Fruit fly (Drosophila melanogaster) whole organism, prepupa: Measurements from ENCODE around the gene DCTN6-p27.

Experiments
- Blimp-1 ChIP-seq: fragments of 200-800 bp; sonication (Bioruptor generic); optimal IDR thresholded peaks from 3 replicates; lab custom pipeline; 2017; ENCODE audit warnings: missing biosample characterization, missing genetic modification characterization, mild to moderate bottlenecking, moderate library complexity, missing genetic modification reagents
- CG10631 ChIP-seq: fragments of 200-800 bp; sonication (Bioruptor generic); optimal IDR thresholded peaks from 2 replicates; lab custom pipeline; 2016; ENCODE audit warnings: missing biosample characterization, missing genetic modification characterization
- CG10669 ChIP-seq: fragments of 200-800 bp; sonication (Bioruptor generic); optimal IDR thresholded peaks from 3 replicates; lab custom pipeline; 2018; ENCODE audit warnings: missing biosample characterization, mild to moderate bottlenecking, missing genetic modification characterization, moderate library complexity
- CG11294 ChIP-seq: fragments of 200-800 bp; sonication (Bioruptor generic); IDR thresholded peaks from 2 replicates; pipeline ENCODE4 v1.3.6; 2022; ENCODE audit warnings: missing biosample characterization, missing genetic modification characterization
- CG11902 ChIP-seq: fragments of 200-800 bp; sonication (Bioruptor generic); optimal IDR thresholded peaks from 3 replicates; lab custom pipeline; 2016; ENCODE audit warnings: missing biosample characterization, missing genetic modification characterization
- CG15336 ChIP-seq: fragments of 200-800 bp; sonication (Bioruptor generic); IDR thresholded peaks from 2 replicates; pipeline ENCODE4 v1.3.6; 2022; ENCODE audit warnings: missing biosample characterization, missing genetic modification characterization
- CG1621 ChIP-seq: fragments of 200-800 bp; sonication (Bioruptor generic); optimal IDR thresholded peaks from 3 replicates; lab custom pipeline; 2018; ENCODE audit warnings: missing biosample characterization, mild to moderate bottlenecking, missing genetic modification characterization
- CG16779 ChIP-seq: fragments of 200-800 bp; sonication (Bioruptor generic); optimal IDR thresholded peaks from 3 replicates; lab custom pipeline; 2017; ENCODE audit warnings: missing biosample characterization, mild to moderate bottlenecking, missing genetic modification characterization
- CG31627 ChIP-seq: fragments of 200-800 bp; sonication (Bioruptor generic); optimal IDR thresholded peaks from 3 replicates; lab custom pipeline; 2016; ENCODE audit warnings: missing biosample characterization, missing genetic modification characterization
- CG32006 ChIP-seq: fragments of 200-800 bp; sonication (Bioruptor generic); optimal IDR thresholded peaks from 3 replicates; lab custom pipeline; 2017; ENCODE audit warnings: missing biosample characterization, mild to moderate bottlenecking, missing genetic modification characterization
- CG4318 ChIP-seq: fragments of 200-800 bp; sonication (Bioruptor generic); optimal IDR thresholded peaks from 3 replicates; lab custom pipeline; 2017; ENCODE audit warnings: missing biosample characterization, mild to moderate bottlenecking, missing genetic modification characterization
- CG6163 ChIP-seq: fragments of 200-800 bp; sonication (Bioruptor generic); IDR thresholded peaks from 3 replicates; pipeline ENCODE4 v1.3.6; 2022; ENCODE audit warnings: missing biosample characterization, missing genetic modification characterization
- CG6276 ChIP-seq: fragments of 200-800 bp; sonication (Bioruptor generic); optimal IDR thresholded peaks from 2 replicates; lab custom pipeline; 2017; ENCODE audit warnings: missing biosample characterization, mild to moderate bottlenecking, missing genetic modification characterization
- CG6792 ChIP-seq: fragments of 200-800 bp; sonication (Bioruptor generic); optimal IDR thresholded peaks from 3 replicates; lab custom pipeline; 2016; ENCODE audit warnings: missing biosample characterization, missing genetic modification characterization
- CG6808 ChIP-seq: fragments of 200-800 bp; sonication (Bioruptor generic); optimal IDR thresholded peaks from 3 replicates; lab custom pipeline; 2017; ENCODE audit warnings: missing biosample characterization, missing genetic modification characterization, mild to moderate bottlenecking, moderate library complexity, missing genetic modification reagents
- CG7368 ChIP-seq: fragments of 200-800 bp; sonication (Bioruptor generic); optimal IDR thresholded peaks from 3 replicates; lab custom pipeline; 2016; ENCODE audit warnings: missing biosample characterization, missing genetic modification characterization
- CG8119 ChIP-seq: fragments of 200-800 bp; sonication (Bioruptor generic); IDR thresholded peaks from 3 replicates; pipeline ENCODE4 v1.3.6; 2022; ENCODE audit warnings: missing biosample characterization, missing genetic modification characterization
- CG9139 ChIP-seq: fragments of 200-800 bp; sonication (Bioruptor generic); optimal IDR thresholded peaks from 3 replicates; lab custom pipeline; 2017; ENCODE audit warnings: missing biosample characterization, mild to moderate bottlenecking, missing genetic modification characterization
- Eip78C ChIP-seq: fragments of 200-800 bp; sonication (Bioruptor generic); peaks from one replicate; lab custom pipeline; 2016; ENCODE audit warnings: missing biosample characterization, missing genetic modification characterization
- Eip93F ChIP-seq: fragments of 200-800 bp; sonication (Bioruptor generic); optimal IDR thresholded peaks from 2 replicates; lab custom pipeline; 2016; ENCODE audit warnings: missing biosample characterization, mild to moderate bottlenecking, missing genetic modification characterization
- Ets96B ChIP-seq: fragments of 200-800 bp; optimal IDR thresholded peaks from 2 replicates; lab custom pipeline; 2019; ENCODE audit warnings: missing biosample characterization, mild to moderate bottlenecking, missing genetic modification characterization, moderate library complexity
- Gug ChIP-seq: fragments of 200-800 bp; sonication (Bioruptor generic); IDR thresholded peaks from 2 replicates; pipeline ENCODE4 v1.3.6; 2022; ENCODE audit warnings: missing biosample characterization, missing genetic modification characterization
- Hr38 ChIP-seq: sonication (Bioruptor generic); optimal IDR thresholded peaks from 2 replicates; lab custom pipeline; 2016; ENCODE audit warnings: missing biosample characterization, missing genetic modification characterization
- Hr39 ChIP-seq: fragments of 200-800 bp; sonication (Bioruptor generic); optimal IDR thresholded peaks from 2 replicates; lab custom pipeline; 2016; ENCODE audit warnings: missing biosample characterization, missing genetic modification characterization
- Hr4 ChIP-seq: fragments of 200-800 bp; sonication (Bioruptor generic); optimal IDR thresholded peaks from 3 replicates; lab custom pipeline; 2016; ENCODE audit warnings: missing biosample characterization, missing genetic modification characterization
- Sox102F ChIP-seq: fragments of 200-800 bp; sonication (Bioruptor generic); optimal IDR thresholded peaks from 2 replicates; lab custom pipeline; 2016; ENCODE audit warnings: missing biosample characterization, mild to moderate bottlenecking, missing genetic modification characterization
- Sox14 ChIP-seq: fragments of 200-800 bp; sonication (Bioruptor generic); optimal IDR thresholded peaks from 3 replicates; lab custom pipeline; 2016; ENCODE audit warnings: missing biosample characterization, missing genetic modification characterization
- Sox15 ChIP-seq: fragments of 200-800 bp; sonication (Bioruptor generic); optimal IDR thresholded peaks from 3 replicates; lab custom pipeline; 2016; ENCODE audit warnings: missing biosample characterization, missing genetic modification characterization
- achi ChIP-seq: fragments of 200-800 bp; sonication (Bioruptor generic); optimal IDR thresholded peaks from 3 replicates; lab custom pipeline; 2016; ENCODE audit warnings: missing biosample characterization, missing genetic modification characterization
- acj6 ChIP-seq: fragments of 200-800 bp; sonication (Bioruptor generic); optimal IDR thresholded peaks from 3 replicates; lab custom pipeline; 2016; ENCODE audit warnings: missing biosample characterization, missing genetic modification characterization
- cyc ChIP-seq: fragments of 200-800 bp; sonication (Bioruptor generic); optimal IDR thresholded peaks from 3 replicates; lab custom pipeline; 2016; ENCODE audit warnings: missing biosample characterization, missing genetic modification characterization
- dac ChIP-seq: fragments of 200-800 bp; sonication (Bioruptor generic); optimal IDR thresholded peaks from 2 replicates; lab custom pipeline; 2017; ENCODE audit warnings: missing biosample characterization, mild to moderate bottlenecking, missing genetic modification characterization
- dsx ChIP-seq: fragments of 200-800 bp; optimal IDR thresholded peaks from 3 replicates; lab custom pipeline; 2019; ENCODE audit warnings: missing biosample characterization, mild to moderate bottlenecking, missing genetic modification characterization, moderate library complexity; ENCODE audit not compliant: poor library complexity, severe bottlenecking
- esn ChIP-seq: fragments of 200-800 bp; sonication (Bioruptor generic); optimal IDR thresholded peaks from 2 replicates; lab custom pipeline; 2016; ENCODE audit warnings: missing biosample characterization, mild to moderate bottlenecking, missing genetic modification characterization, moderate library complexity
- fd59A ChIP-seq: fragments of 200-800 bp; sonication (Bioruptor generic); optimal IDR thresholded peaks from 2 replicates; lab custom pipeline; 2017; ENCODE audit warnings: missing biosample characterization, mild to moderate bottlenecking, missing genetic modification characterization, missing genetic modification reagents
- fd85E ChIP-seq: fragments of 200-800 bp; sonication (Bioruptor generic); optimal IDR thresholded peaks from 3 replicates; lab custom pipeline; 2016; ENCODE audit warnings: missing biosample characterization, missing genetic modification characterization
- fkh ChIP-seq: fragments of 200-800 bp; sonication (Bioruptor generic); optimal IDR thresholded peaks from 3 replicates; lab custom pipeline; 2017; ENCODE audit warnings: missing biosample characterization, mild to moderate bottlenecking, missing genetic modification characterization, moderate library complexity
- lz ChIP-seq: fragments of 200-800 bp; sonication (Bioruptor generic); optimal IDR thresholded peaks from 3 replicates; lab custom pipeline; 2016; ENCODE audit warnings: missing biosample characterization, missing genetic modification characterization
- net ChIP-seq: fragments of 200-800 bp; sonication (Bioruptor generic); optimal IDR thresholded peaks from 3 replicates; lab custom pipeline; 2016; ENCODE audit warnings: missing biosample characterization, missing genetic modification characterization
- pdm3 ChIP-seq: fragments of 200-800 bp; sonication (Bioruptor generic); optimal IDR thresholded peaks from 3 replicates; lab custom pipeline; 2016; ENCODE audit warnings: missing biosample characterization, missing genetic modification characterization
- salr ChIP-seq, 2 experiments: fragments of 200-800 bp; sonication (Bioruptor generic); optimal IDR thresholded peaks; 3 replicates each; lab custom pipeline; 2016 to 2018; ENCODE audit warnings: missing biosample characterization in 2 of 2, missing genetic modification characterization in 2 of 2, mild to moderate bottlenecking in 1 of 2
- spab ChIP-seq: fragments of 200-800 bp; sonication (Bioruptor generic); optimal IDR thresholded peaks from 2 replicates; lab custom pipeline; 2017; ENCODE audit warnings: missing biosample characterization, mild to moderate bottlenecking, missing genetic modification characterization, missing genetic modification reagents
- ss ChIP-seq, 2 experiments: fragments of 200-800 bp; sonication (Bioruptor generic); optimal IDR thresholded peaks; 2 replicates in 1 of 2; 3 replicates in 1 of 2; lab custom pipeline; 2017 to 2018; ENCODE audit warnings: mild to moderate bottlenecking in 2 of 2, missing biosample characterization in 2 of 2, missing genetic modification characterization in 2 of 2, moderate library complexity in 1 of 2
- svp ChIP-seq: fragments of 200-800 bp; sonication (Bioruptor generic); peaks from one replicate; lab custom pipeline; 2016; ENCODE audit warnings: missing biosample characterization, missing genetic modification characterization
- topi ChIP-seq: fragments of 200-800 bp; sonication (Bioruptor generic); optimal IDR thresholded peaks from 3 replicates; lab custom pipeline; 2016; ENCODE audit warnings: missing biosample characterization, missing genetic modification characterization
- vri ChIP-seq: fragments of 200-800 bp; sonication (Bioruptor generic); optimal IDR thresholded peaks from 3 replicates; lab custom pipeline; 2016; ENCODE audit warnings: missing biosample characterization, mild to moderate bottlenecking, missing genetic modification characterization

DCTN6-p27 gene

DNA sequence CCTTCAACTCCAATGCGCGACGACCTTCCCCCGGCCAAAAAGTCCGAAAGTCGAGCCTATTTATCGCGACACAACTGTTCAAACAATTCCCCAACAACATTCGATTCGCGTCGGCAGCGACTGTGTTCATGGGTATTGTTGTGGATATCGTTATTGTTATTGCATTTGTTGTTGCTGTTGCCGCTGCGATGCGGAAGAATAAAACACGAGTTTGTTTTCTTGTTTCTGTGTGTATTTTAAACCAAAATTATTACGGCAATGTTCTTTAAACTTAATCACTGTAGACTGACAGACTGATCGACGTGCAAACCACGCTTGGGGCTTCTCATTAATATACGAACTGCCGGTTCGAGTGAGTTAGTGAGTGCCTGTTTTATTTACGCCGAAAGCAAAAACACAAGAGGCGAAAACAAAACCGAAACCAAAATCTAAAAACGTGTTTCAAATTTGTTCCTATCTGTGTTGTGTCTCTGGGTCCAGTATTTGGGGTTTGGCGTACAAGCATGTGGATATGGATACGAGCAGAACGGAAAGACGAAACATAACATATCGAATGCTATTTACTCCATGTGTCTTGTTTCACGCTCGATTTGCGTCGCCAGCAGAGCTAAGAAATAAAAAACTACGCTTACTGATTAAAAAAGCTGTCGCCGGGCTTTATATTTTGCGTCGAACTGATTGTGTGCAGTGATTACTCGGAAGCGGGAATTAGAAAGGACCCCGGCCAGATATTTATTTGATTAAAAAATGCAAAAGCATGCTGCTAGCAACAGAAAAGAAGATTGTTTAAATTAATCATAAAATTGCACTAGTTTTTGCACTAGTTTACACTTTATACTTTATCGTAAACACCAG is 27.7 kb downstream of the DCTN6-p27 start (continued):
- no peak for TF ChIP-seq acj6 (GFP tag; lab: Kevin White, UChicago)
- no peak for TF ChIP-seq Hr38 (GFP tag; lab: Kevin White, UChicago)
- TF ChIP-seq fkh (GFP tag; lab: Kevin White, UChicago) = peak; percentile 25
- no peak for TF ChIP-seq CG6276 (GFP tag; lab: Kevin White, UChicago)
- TF ChIP-seq vri = peak; percentile 45
- TF ChIP-seq salr (GFP tag; optimal IDR thresholded peaks at IDR 0.05; lab: Kevin White, UChicago) = peak in 1 of 2 experiments; percentile 25
- TF ChIP-seq Blimp-1 (GFP tag; lab: Kevin White, UChicago) = no peak
- peak; percentile 32 for TF ChIP-seq Hr39 (GFP tag; lab: Kevin White, UChicago)
- TF ChIP-seq ss (GFP tag; optimal IDR thresholded peaks at IDR 0.05; lab: Kevin White, UChicago) = no peak
- no peak for TF ChIP-seq net (GFP tag; lab: Kevin White, UChicago)
- peak; percentile 2 for TF ChIP-seq esn
- TF ChIP-seq topi (GFP tag; lab: Kevin White, UChicago) = no peak
- no peak for TF ChIP-seq CG11294 (GFP tag; lab: Robert Waterston, UW)
- no peak for TF ChIP-seq CG7368
- TF ChIP-seq svp (GFP tag; lab: Kevin White, UChicago) = no peak

DNA sequence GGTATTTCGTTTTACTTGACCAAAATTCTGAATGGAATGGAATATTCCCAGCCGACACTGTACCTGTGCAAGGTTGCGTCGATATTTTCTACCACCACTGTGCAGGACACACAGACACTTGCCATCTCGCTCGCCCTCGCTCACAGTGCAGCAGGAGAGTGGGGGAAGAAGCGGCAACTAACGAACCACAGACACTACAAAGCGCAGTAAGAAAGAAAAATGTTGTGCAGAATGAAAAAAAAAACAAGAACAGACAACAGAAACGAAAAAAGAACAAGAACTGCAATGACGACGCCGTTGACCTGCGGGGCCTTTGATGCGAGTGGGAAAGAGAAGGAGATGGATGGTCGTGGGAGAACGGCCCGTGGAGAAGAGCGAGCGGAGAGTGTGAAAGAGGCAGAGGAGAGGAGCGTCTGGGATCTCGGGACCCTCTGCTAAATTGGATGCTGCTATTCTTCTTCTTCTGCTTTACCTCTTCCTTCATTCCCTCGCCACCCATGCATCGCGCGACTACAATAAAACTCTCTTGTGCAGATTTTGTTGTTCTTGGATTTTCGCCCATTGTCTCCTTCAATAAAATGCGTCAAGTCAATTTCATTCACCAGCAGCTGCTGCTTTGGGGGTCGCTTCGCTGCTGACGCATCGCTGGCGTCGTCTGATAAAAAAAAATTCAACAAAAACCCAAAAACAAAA is 29.3 kb downstream of the DCTN6-p27 start:
- TF ChIP-seq CG31627 (GFP tag; lab: Kevin White, UChicago) (no peak), CG15336 (peak; percentile 46), dsx (GFP tag; lab: Kevin White, UChicago) (peak; percentile 76), CG10631 (GFP tag; lab: Kevin White, UChicago) (peak; percentile 64), CG4318 (GFP tag; lab: Kevin White, UChicago) (no peak), Ets96B (tag; lab: Kevin White, UChicago) (peak; percentile 73), net (GFP tag; lab: Kevin White, UChicago) (peak; percentile 83), Eip78C (peak; percentile 78), achi (GFP tag; lab: Kevin White, UChicago) (peak; percentile 75), CG6808 (GFP tag; lab: Kevin White, UChicago) (peak; percentile 96), acj6 (GFP tag; lab: Kevin White, UChicago) (peak; percentile 62), cyc (GFP tag; lab: Kevin White, UChicago) (no peak), fd59A (GFP tag; lab: Kevin White, UChicago) (peak; percentile 84), CG6792 (GFP tag; lab: Kevin White, UChicago) (peak; percentile 49), Hr4 (no peak), spab (GFP tag; lab: Kevin White, UChicago) (peak; percentile 89), CG11294 (GFP tag; lab: Robert Waterston, UW) (no peak), topi (GFP tag; lab: Kevin White, UChicago) (peak; percentile 55), Sox15 (no peak), Gug (GFP tag; lab: Robert Waterston, UW) (no peak), CG11902 (GFP tag; lab: Kevin White, UChicago) (no peak), lz (GFP tag; lab: Kevin White, UChicago) (peak; percentile 30), Sox102F (GFP tag; lab: Kevin White, UChicago) (peak; percentile 61), CG16779 (peak; percentile 86), Sox14 (GFP tag; lab: Kevin White, UChicago) (peak; percentile 87), CG7368 (peak; percentile 44), CG6163 (GFP tag; lab: Robert Waterston, UW) (peak; percentile 94), dac (GFP tag; lab: Kevin White, UChicago) (no peak), CG1621 (tag; lab: Kevin White, UChicago) (peak; percentile 93), fkh (GFP tag; lab: Kevin White, UChicago) (no peak), svp (GFP tag; lab: Kevin White, UChicago) (peak; percentile 96), CG10669 (GFP tag; lab: Kevin White, UChicago) (peak; percentile 82), CG32006 (GFP tag; lab: Kevin White, UChicago) (peak; percentile 55), Eip93F (no peak), CG8119 (GFP tag; lab: Robert Waterston, UW) (peak; percentile 76), Blimp-1 (GFP tag; lab: Kevin White, UChicago) (peak; percentile 14), fd85E (GFP tag; lab: Kevin White, UChicago) (peak; percentile 12), pdm3 (peak; percentile 38), CG9139 (GFP tag; lab: Kevin White, UChicago) (peak; percentile 96)
